Fruit fly (Drosophila melanogaster): Measurements from ENCODE around the gene Lint-O.
A peak's percentile ranks its signal among the peaks of the same experiment; 100 is the strongest.

Gene Lint-O

DNA sequence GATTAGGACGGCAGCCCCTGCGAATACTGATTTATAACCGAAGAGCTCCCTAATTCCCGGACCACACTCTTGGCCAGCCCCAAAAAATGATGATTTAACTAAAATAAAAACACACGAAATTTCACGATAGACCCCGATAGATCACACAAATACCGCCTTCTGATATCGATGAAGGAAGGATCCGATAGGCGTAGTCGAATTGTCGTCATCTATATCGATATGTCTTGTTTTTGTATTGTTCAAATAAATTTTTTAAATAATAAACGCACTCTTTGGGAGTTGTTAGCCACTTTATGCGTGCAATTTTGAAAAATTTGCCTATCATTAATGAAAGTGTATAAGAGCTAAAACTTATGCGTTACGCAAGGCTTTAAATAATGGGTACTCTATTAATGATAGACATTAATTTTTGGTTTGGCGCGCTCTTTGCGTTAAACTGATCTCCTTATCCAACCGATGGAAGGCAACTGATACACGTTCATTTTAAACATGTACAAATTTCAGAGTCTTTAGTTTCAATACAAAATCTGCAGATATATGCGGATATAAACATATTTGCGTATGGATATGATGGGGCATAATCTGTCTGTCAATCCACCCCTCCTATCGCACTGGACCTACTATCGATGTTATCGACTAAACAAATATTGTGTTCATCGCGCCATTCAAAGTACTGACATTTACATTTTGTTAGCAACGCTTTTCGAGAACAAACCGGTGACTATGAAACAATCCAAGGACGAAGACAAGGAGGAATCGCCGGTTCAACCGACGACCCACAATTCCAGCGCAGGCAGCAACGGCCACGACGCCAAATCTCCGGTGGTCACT is at the start of gene Lint-O, which contains the start of gene Spg7:
TSS of gene Lint-O (plus strand) at position 638 of the 831 bp plus-strand sequence.
TSS of gene Spg7 (minus strand) at position 148 of the 831 bp plus-strand sequence.
- TF ChIP-seq psq (optimal IDR thresholded peaks at IDR 0.05) (no peak), Dll (optimal IDR thresholded peaks at IDR 0.05) (no peak), CG8478 (optimal IDR thresholded peaks at IDR 0.05) (no peak), pan (optimal IDR thresholded peaks at IDR 0.05) (no peak), EcR (GFP tag; optimal IDR thresholded peaks at IDR 0.05) (no peak), usp (GFP tag; optimal IDR thresholded peaks at IDR 0.05) (no peak)

- no peak for TF ChIP-seq EcR (GFP tag; optimal IDR thresholded peaks at IDR 0.05)
- no peak for TF ChIP-seq CG8478 (optimal IDR thresholded peaks at IDR 0.05)
- no peak for TF ChIP-seq psq (optimal IDR thresholded peaks at IDR 0.05)
- TF ChIP-seq pan (optimal IDR thresholded peaks at IDR 0.05) = no peak
- TF ChIP-seq usp (GFP tag; optimal IDR thresholded peaks at IDR 0.05) = no peak
- no peak for TF ChIP-seq Dll (optimal IDR thresholded peaks at IDR 0.05)
Measured at dm6 chrX:2648959-2649358, 49.5 kb upstream of the Lint-O start.

dm6 chrX:2651128-2651527 is 47.4 kb upstream of the Lint-O start:
- no peak for TF ChIP-seq psq (optimal IDR thresholded peaks at IDR 0.05)
- no peak for TF ChIP-seq usp (GFP tag; optimal IDR thresholded peaks at IDR 0.05)
- no peak for TF ChIP-seq EcR (GFP tag; optimal IDR thresholded peaks at IDR 0.05)
- TF ChIP-seq pan (optimal IDR thresholded peaks at IDR 0.05) = no peak
- no peak for TF ChIP-seq CG8478 (optimal IDR thresholded peaks at IDR 0.05)
- TF ChIP-seq Dll (optimal IDR thresholded peaks at IDR 0.05) = no peak

dm6 chrX:2652124-2652923 is 46.2 kb upstream of the Lint-O start:
- TF ChIP-seq pan (optimal IDR thresholded peaks at IDR 0.05) = no peak
- peak; percentile 7 for TF ChIP-seq Dll (optimal IDR thresholded peaks at IDR 0.05)

dm6 chrX:2653533-2654296 is 44.8 kb upstream of the Lint-O start:
- TF ChIP-seq usp (GFP tag; optimal IDR thresholded peaks at IDR 0.05) (no peak), CG8478 (optimal IDR thresholded peaks at IDR 0.05) (no peak)

dm6 chrX:2655479-2655878 is 43.0 kb upstream of the Lint-O start:
- TF ChIP-seq pan (optimal IDR thresholded peaks at IDR 0.05) (no peak), psq (optimal IDR thresholded peaks at IDR 0.05) (no peak), usp (GFP tag; optimal IDR thresholded peaks at IDR 0.05) (no peak), Dll (optimal IDR thresholded peaks at IDR 0.05) (no peak), CG8478 (optimal IDR thresholded peaks at IDR 0.05) (no peak)

DNA sequence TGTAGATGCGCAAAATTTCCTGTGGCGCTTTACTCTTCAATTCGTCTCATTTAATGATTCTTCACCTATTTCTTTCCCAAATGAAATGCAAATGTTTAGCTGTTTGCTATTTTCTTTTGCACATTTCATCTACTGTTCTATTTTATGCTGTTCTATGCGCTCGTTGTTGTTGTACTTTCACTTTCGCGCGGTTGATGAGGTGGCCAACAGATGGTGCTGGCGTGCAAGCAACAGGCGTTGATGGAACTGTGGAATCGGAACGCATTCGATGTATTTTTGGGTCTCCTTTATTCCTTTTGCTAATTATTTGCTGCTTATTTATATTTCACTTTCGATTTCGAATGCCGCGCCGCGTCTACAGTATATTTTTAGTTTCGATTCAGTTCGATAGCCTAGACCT is 42.5 kb upstream of the Lint-O start:
- no peak for TF ChIP-seq EcR (GFP tag; optimal IDR thresholded peaks at IDR 0.05)
- no peak for TF ChIP-seq Dll (optimal IDR thresholded peaks at IDR 0.05)
- no peak for TF ChIP-seq CG8478 (optimal IDR thresholded peaks at IDR 0.05)
- TF ChIP-seq usp (GFP tag; optimal IDR thresholded peaks at IDR 0.05) = no peak
- no peak for TF ChIP-seq psq (optimal IDR thresholded peaks at IDR 0.05)
- no peak for TF ChIP-seq pan (optimal IDR thresholded peaks at IDR 0.05)

DNA sequence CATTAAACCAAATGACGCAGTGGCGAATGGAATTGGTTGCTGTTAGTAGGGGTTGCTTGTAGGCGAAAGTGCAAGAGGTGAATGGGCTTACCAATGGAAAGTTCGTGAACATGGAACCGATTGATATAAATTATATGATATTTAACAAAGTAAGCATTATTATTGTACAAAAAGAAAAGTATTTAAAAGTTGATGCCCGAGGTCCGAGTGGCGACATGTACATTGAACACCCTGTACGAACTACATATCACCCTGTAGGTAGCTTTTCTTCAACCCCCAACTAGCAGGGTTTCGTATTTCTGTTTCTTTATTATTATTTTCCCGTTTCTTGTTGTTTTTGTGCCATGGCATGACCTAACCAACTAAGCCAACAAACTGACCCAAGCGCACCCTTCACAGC is 41.3 kb upstream of the Lint-O start:
- TF ChIP-seq CG8478 (optimal IDR thresholded peaks at IDR 0.05) = no peak
- TF ChIP-seq Dll (optimal IDR thresholded peaks at IDR 0.05) = no peak
- TF ChIP-seq EcR (GFP tag; optimal IDR thresholded peaks at IDR 0.05) = no peak
- TF ChIP-seq psq (optimal IDR thresholded peaks at IDR 0.05) = no peak
- TF ChIP-seq usp (GFP tag; optimal IDR thresholded peaks at IDR 0.05) = no peak
- no peak for TF ChIP-seq pan (optimal IDR thresholded peaks at IDR 0.05)

- TF ChIP-seq Dll (optimal IDR thresholded peaks at IDR 0.05) = no peak
- no peak for TF ChIP-seq pan (optimal IDR thresholded peaks at IDR 0.05)
- no peak for TF ChIP-seq usp (GFP tag; optimal IDR thresholded peaks at IDR 0.05)
- TF ChIP-seq CG8478 (optimal IDR thresholded peaks at IDR 0.05) = no peak
- no peak for TF ChIP-seq psq (optimal IDR thresholded peaks at IDR 0.05)
Measured at dm6 chrX:2658258-2658853, 40.1 kb upstream of the Lint-O start.

dm6 chrX:2659430-2660075 is 38.9 kb upstream of the Lint-O start:
- TF ChIP-seq pan (optimal IDR thresholded peaks at IDR 0.05) (no peak), CG8478 (optimal IDR thresholded peaks at IDR 0.05) (no peak), psq (optimal IDR thresholded peaks at IDR 0.05) (no peak), EcR (GFP tag; optimal IDR thresholded peaks at IDR 0.05) (no peak), Dll (optimal IDR thresholded peaks at IDR 0.05) (no peak), usp (GFP tag; optimal IDR thresholded peaks at IDR 0.05) (no peak)

dm6 chrX:2661758-2662157 is 36.7 kb upstream of the Lint-O start:
- TF ChIP-seq pan (optimal IDR thresholded peaks at IDR 0.05) = no peak
- no peak for TF ChIP-seq Dll (optimal IDR thresholded peaks at IDR 0.05)
- no peak for TF ChIP-seq psq (optimal IDR thresholded peaks at IDR 0.05)
- TF ChIP-seq CG8478 (optimal IDR thresholded peaks at IDR 0.05) = no peak
- TF ChIP-seq EcR (GFP tag; optimal IDR thresholded peaks at IDR 0.05) = no peak
- TF ChIP-seq usp (GFP tag; optimal IDR thresholded peaks at IDR 0.05) = no peak
